Worm (Caenorhabditis elegans) whole organism, young adult: ENCODE measurements around the gene ndua-8.

Experiments used
- B0019.2 ChIP-seq: fragments of 200-800 bp; sonication (Bioruptor generic); conservative IDR thresholded peaks from 2 replicates; pipeline ENCODE4 v1.3.6; 2022; ENCODE audit warnings: missing genetic modification reagents, missing genetic modification characterization, missing compliant biosample characterization
- D2030.7 ChIP-seq: fragments of 200-800 bp; sonication (Bioruptor generic); IDR thresholded peaks from 2 replicates; pipeline ENCODE4 v1.3.6; 2022; ENCODE audit warnings: missing genetic modification reagents, missing genetic modification characterization, missing compliant biosample characterization
- F33H1.4 ChIP-seq: fragments of 200-800 bp; sonication (Bioruptor generic); IDR thresholded peaks from 2 replicates; pipeline ENCODE4 v1.3.6; 2022; ENCODE audit warnings: missing genetic modification reagents, missing genetic modification characterization, missing compliant biosample characterization
- F39B2.1 ChIP-seq: fragments of 200-800 bp; sonication (Bioruptor generic); IDR thresholded peaks from 2 replicates; pipeline ENCODE4 v1.3.6; 2022; ENCODE audit warnings: missing genetic modification reagents, missing genetic modification characterization, missing compliant biosample characterization
- K11D2.4 ChIP-seq: fragments of 200-800 bp; sonication (Bioruptor generic); IDR thresholded peaks from 2 replicates; pipeline ENCODE4 v1.3.6; 2022; ENCODE audit warnings: missing genetic modification reagents, missing genetic modification characterization, missing compliant biosample characterization
- Y53F4B.3 ChIP-seq: fragments of 200-800 bp; sonication (Bioruptor generic); IDR thresholded peaks from 2 replicates; pipeline ENCODE4 v1.3.6; 2022; ENCODE audit warnings: missing genetic modification reagents, missing genetic modification characterization, missing compliant biosample characterization
- Y53G8AR.9 ChIP-seq: fragments of 200-800 bp; sonication (Bioruptor generic); conservative IDR thresholded peaks from 2 replicates; pipeline ENCODE4 v1.3.6; 2022; ENCODE audit warnings: missing genetic modification reagents, missing genetic modification characterization, missing compliant biosample characterization
- Y56A3A.18 ChIP-seq: fragments of 200-800 bp; sonication (Bioruptor generic); IDR thresholded peaks from 2 replicates; pipeline ENCODE4 v1.3.6; 2022; ENCODE audit warnings: missing genetic modification reagents, missing genetic modification characterization, missing compliant biosample characterization
- Y95B8A.8 ChIP-seq: fragments of 200-800 bp; sonication (Bioruptor generic); IDR thresholded peaks from 2 replicates; pipeline ENCODE4 v1.3.6; 2022; ENCODE audit warnings: missing genetic modification reagents, missing genetic modification characterization, missing compliant biosample characterization
- attf-3 ChIP-seq: fragments of 200-800 bp; sonication (Bioruptor generic); conservative IDR thresholded peaks from 2 replicates; pipeline ENCODE4 v1.3.6; 2022; ENCODE audit warnings: missing genetic modification reagents, missing genetic modification characterization, missing compliant biosample characterization
- attf-6 ChIP-seq: fragments of 200-800 bp; sonication (Bioruptor generic); IDR thresholded peaks from 2 replicates; pipeline ENCODE4 v1.3.6; 2022; ENCODE audit warnings: missing genetic modification reagents, missing genetic modification characterization, missing compliant biosample characterization
- bed-1 ChIP-seq: fragments of 200-800 bp; sonication (Bioruptor generic); IDR thresholded peaks from 2 replicates; pipeline ENCODE4 v1.3.6; 2022; ENCODE audit warnings: missing genetic modification reagents, missing genetic modification characterization, missing compliant biosample characterization
- cebp-2 ChIP-seq: fragments of 200-800 bp; sonication (Bioruptor generic); IDR thresholded peaks from 2 replicates; pipeline ENCODE4 v1.3.6; 2022; ENCODE audit warnings: missing genetic modification characterization, missing compliant biosample characterization
- ceh-100 ChIP-seq: fragments of 200-800 bp; sonication (Bioruptor generic); IDR thresholded peaks from 2 replicates; pipeline ENCODE4 v1.3.6; 2022; ENCODE audit warnings: missing genetic modification reagents, missing genetic modification characterization, missing compliant biosample characterization
- ceh-40 ChIP-seq: fragments of 200-800 bp; sonication (Bioruptor generic); IDR thresholded peaks from 2 replicates; pipeline ENCODE4 v1.3.6; 2022; ENCODE audit warnings: missing genetic modification characterization, missing compliant biosample characterization
- ceh-58 ChIP-seq: fragments of 200-800 bp; sonication (Bioruptor generic); IDR thresholded peaks from 2 replicates; pipeline ENCODE4 v1.3.6; 2022; ENCODE audit warnings: missing genetic modification characterization, missing compliant biosample characterization
- ceh-91 ChIP-seq: fragments of 200-800 bp; sonication (Bioruptor generic); IDR thresholded peaks from 2 replicates; pipeline ENCODE4 v1.3.6; 2022; ENCODE audit warnings: missing genetic modification reagents, missing genetic modification characterization, missing compliant biosample characterization
- egl-18 ChIP-seq: fragments of 200-800 bp; sonication (Bioruptor generic); IDR thresholded peaks from 2 replicates; pipeline ENCODE4 v1.3.6; 2022; ENCODE audit warnings: missing genetic modification reagents, missing genetic modification characterization, missing compliant biosample characterization
- egrh-3 ChIP-seq: fragments of 200-800 bp; sonication (Bioruptor generic); IDR thresholded peaks from 2 replicates; pipeline ENCODE4 v1.3.6; 2022; ENCODE audit warnings: missing genetic modification reagents, missing genetic modification characterization, missing compliant biosample characterization
- hmg-1.2 ChIP-seq: fragments of 200-800 bp; sonication (Bioruptor generic); IDR thresholded peaks from 2 replicates; pipeline ENCODE4 v1.3.6; 2022; ENCODE audit warnings: missing genetic modification reagents, missing genetic modification characterization, missing compliant biosample characterization
- hmg-20 ChIP-seq: fragments of 200-800 bp; sonication (Bioruptor generic); IDR thresholded peaks from 2 replicates; pipeline ENCODE4 v1.3.6; 2022; ENCODE audit warnings: missing genetic modification reagents, missing genetic modification characterization, missing compliant biosample characterization
- hsf-1 ChIP-seq: fragments of 200-800 bp; sonication (Bioruptor generic); IDR thresholded peaks from 2 replicates; pipeline ENCODE4 v1.3.6; 2022; ENCODE audit warnings: missing genetic modification reagents, missing genetic modification characterization, missing compliant biosample characterization
- lag-1 ChIP-seq: fragments of 200-800 bp; sonication (Bioruptor generic); IDR thresholded peaks from 2 replicates; pipeline ENCODE4 v1.3.6; 2022; ENCODE audit warnings: missing genetic modification reagents, missing genetic modification characterization, missing compliant biosample characterization
- let-526 ChIP-seq: fragments of 200-800 bp; sonication (Bioruptor generic); IDR thresholded peaks from 2 replicates; pipeline ENCODE4 v1.3.6; 2022; ENCODE audit warnings: missing genetic modification reagents, missing genetic modification characterization, missing compliant biosample characterization
- lin-26 ChIP-seq: fragments of 200-800 bp; sonication (Bioruptor generic); IDR thresholded peaks from 2 replicates; pipeline ENCODE4 v1.3.6; 2022; ENCODE audit warnings: missing genetic modification reagents, missing genetic modification characterization, missing compliant biosample characterization
- madf-3 ChIP-seq: fragments of 200-800 bp; sonication (Bioruptor generic); IDR thresholded peaks from 2 replicates; pipeline ENCODE4 v1.3.6; 2022; ENCODE audit warnings: missing genetic modification reagents, missing genetic modification characterization, missing compliant biosample characterization
- madf-6 ChIP-seq: fragments of 200-800 bp; sonication (Bioruptor generic); IDR thresholded peaks from 2 replicates; pipeline ENCODE4 v1.3.6; 2022; ENCODE audit warnings: missing genetic modification reagents, missing genetic modification characterization, missing compliant biosample characterization
- madf-8 ChIP-seq: fragments of 200-800 bp; sonication (Bioruptor generic); conservative IDR thresholded peaks from 2 replicates; pipeline ENCODE4 v1.3.6; 2022; ENCODE audit warnings: missing genetic modification reagents, missing genetic modification characterization, missing compliant biosample characterization
- nfya-2 ChIP-seq: fragments of 200-800 bp; sonication (Bioruptor generic); IDR thresholded peaks from 2 replicates; pipeline ENCODE4 v1.3.6; 2022; ENCODE audit warnings: missing genetic modification reagents, missing genetic modification characterization, missing compliant biosample characterization
- nhr-120 ChIP-seq: fragments of 200-800 bp; sonication (Bioruptor generic); IDR thresholded peaks from 2 replicates; pipeline ENCODE4 v1.3.6; 2022; ENCODE audit warnings: missing genetic modification characterization, missing compliant biosample characterization
- rcor-1 ChIP-seq: fragments of 200-800 bp; sonication (Bioruptor generic); IDR thresholded peaks from 2 replicates; pipeline ENCODE4 v1.3.6; 2022; ENCODE audit warnings: missing genetic modification reagents, missing genetic modification characterization, missing compliant biosample characterization
- ztf-25 ChIP-seq: fragments of 200-800 bp; sonication (Bioruptor generic); IDR thresholded peaks from 2 replicates; pipeline ENCODE4 v1.3.6; 2022; ENCODE audit warnings: missing genetic modification reagents, missing genetic modification characterization, missing compliant biosample characterization
- ztf-6 ChIP-seq: fragments of 200-800 bp; sonication (Bioruptor generic); IDR thresholded peaks from 2 replicates; pipeline ENCODE4 v1.3.6; 2022; ENCODE audit warnings: missing genetic modification reagents, missing genetic modification characterization, missing compliant biosample characterization

The ndua-8 gene

DNA sequence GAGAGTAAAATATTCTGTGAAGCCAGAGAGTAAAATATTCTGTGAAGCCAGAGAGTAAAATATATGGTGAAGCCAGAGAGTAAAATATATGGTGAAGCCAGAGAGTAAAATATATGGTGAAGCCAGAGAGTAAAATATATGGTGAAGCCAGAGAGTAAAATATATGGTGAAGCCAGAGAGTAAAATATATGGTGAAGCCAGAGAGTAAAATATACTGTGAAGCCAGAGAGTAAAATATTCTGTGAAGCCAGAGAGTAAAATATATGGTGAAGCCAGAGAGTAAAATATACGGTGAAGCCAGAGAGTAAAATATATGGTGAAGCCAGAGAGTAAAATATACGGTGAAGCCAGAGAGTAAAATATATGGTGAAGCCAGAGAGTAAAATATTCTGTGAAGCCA lies 29.6 kb upstream of the ndua-8 start:
- TF ChIP-seq ceh-100 (GFP tag; lab: Robert Waterston, UW) = peak; percentile 45; the same call in 1 of the 2 replicates
- peak; percentile 96 for TF ChIP-seq bed-1 (GFP tag; lab: Robert Waterston, UW)
- TF ChIP-seq madf-6 (GFP tag; lab: Robert Waterston, UW) = peak; percentile 46; the same call in 1 of the 2 replicates
- TF ChIP-seq ztf-6 (GFP tag; lab: Robert Waterston, UW) = peak; percentile 85; the same call in 1 of the 2 replicates
- peak; percentile 79; the same call in 1 of the 2 replicates for TF ChIP-seq ztf-25 (GFP tag; lab: Robert Waterston, UW)
- TF ChIP-seq egrh-3 (GFP tag; lab: Robert Waterston, UW) = peak; percentile 100
- peak; percentile 16; the same call in 1 of the 2 replicates for TF ChIP-seq F33H1.4 (GFP tag; lab: Robert Waterston, UW)
- peak; percentile 32; the same call in 1 of the 2 replicates for TF ChIP-seq hmg-1.2 (GFP tag; lab: Robert Waterston, UW)
- TF ChIP-seq Y56A3A.18 (GFP tag; lab: Robert Waterston, UW) = peak; percentile 76; the same call in 1 of the 2 replicates
- TF ChIP-seq madf-3 = peak; percentile 96
- TF ChIP-seq lag-1 (GFP tag; lab: Robert Waterston, UW) = 0 out of 2 replicates have a peak, but pooled peaks have one; percentile 7
- TF ChIP-seq cebp-2 (GFP tag; lab: Robert Waterston, UW) = peak; percentile 94; the same call in 1 of the 2 replicates
- peak; percentile 65; the same call in 1 of the 2 replicates for TF ChIP-seq ceh-91 (GFP tag; lab: Robert Waterston, UW)
- TF ChIP-seq hmg-20 (GFP tag; lab: Robert Waterston, UW) = peak; percentile 79
- TF ChIP-seq egl-18 = peak; percentile 71; the same call in 1 of the 2 replicates
- TF ChIP-seq Y53F4B.3 = peak; percentile 99
- TF ChIP-seq let-526 (GFP tag; lab: Robert Waterston, UW) = peak; percentile 93
- TF ChIP-seq lin-26 = peak; percentile 77
- TF ChIP-seq ceh-40 (GFP tag; lab: Robert Waterston, UW) = peak; percentile 87
- TF ChIP-seq nfya-2 (GFP tag; lab: Robert Waterston, UW) = peak; percentile 90
- peak; percentile 80 for TF ChIP-seq hsf-1 (GFP tag; lab: Robert Waterston, UW)
- TF ChIP-seq D2030.7 (GFP tag; lab: Robert Waterston, UW) = 0 out of 2 replicates have a peak, but pooled peaks have one; percentile 25
- peak; percentile 77 for TF ChIP-seq attf-6 (GFP tag; lab: Robert Waterston, UW)
- 0 out of 2 replicates have a peak, but pooled peaks have one; percentile 70 for TF ChIP-seq nhr-120
- peak; percentile 39; the same call in 1 of the 2 replicates for TF ChIP-seq K11D2.4 (GFP tag; lab: Robert Waterston, UW)
- peak; percentile 87 for TF ChIP-seq Y53G8AR.9 (GFP tag; lab: Robert Waterston, UW)
- TF ChIP-seq attf-3 (GFP tag; lab: Robert Waterston, UW) = peak; percentile 67; the same call in 1 of the 2 replicates
- TF ChIP-seq rcor-1 (GFP tag; lab: Robert Waterston, UW) = peak; percentile 51
- TF ChIP-seq madf-8 (GFP tag; lab: Robert Waterston, UW) = peak; percentile 52; the same call in 1 of the 2 replicates
- peak; percentile 61; the same call in 1 of the 2 replicates for TF ChIP-seq Y95B8A.8
- TF ChIP-seq B0019.2 (GFP tag; lab: Robert Waterston, UW) = 0 out of 2 replicates have a peak, but pooled peaks have one; percentile 37
- peak; percentile 86 for TF ChIP-seq F39B2.1
- TF ChIP-seq ceh-58 = peak; percentile 99
- TF ChIP-seq, all 124 proteins: peak for 33; not testable (repeated sequence) for 91

DNA sequence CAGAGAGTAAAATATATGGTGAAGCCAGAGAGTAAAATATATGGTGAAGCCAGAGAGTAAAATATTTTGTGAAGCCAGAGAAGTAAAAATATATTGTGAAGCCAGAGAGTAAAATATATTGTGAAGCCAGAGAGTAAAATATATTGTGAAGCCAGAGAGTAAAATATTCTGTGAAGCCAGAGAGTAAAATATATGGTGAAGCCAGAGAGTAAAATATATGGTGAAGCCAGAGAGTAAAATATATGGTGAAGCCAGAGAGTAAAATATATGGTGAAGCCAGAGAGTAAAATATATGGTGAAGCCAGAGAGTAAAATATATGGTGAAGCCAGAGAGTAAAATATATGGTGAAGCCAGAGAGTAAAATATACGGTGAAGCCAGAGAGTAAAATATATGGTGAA lies 28.8 kb upstream of the ndua-8 start:
- TF ChIP-seq egrh-3 (GFP tag; lab: Robert Waterston, UW) (peak; percentile 91), Y53F4B.3 (peak; percentile 75; the same call in 1 of the 2 replicates)

DNA sequence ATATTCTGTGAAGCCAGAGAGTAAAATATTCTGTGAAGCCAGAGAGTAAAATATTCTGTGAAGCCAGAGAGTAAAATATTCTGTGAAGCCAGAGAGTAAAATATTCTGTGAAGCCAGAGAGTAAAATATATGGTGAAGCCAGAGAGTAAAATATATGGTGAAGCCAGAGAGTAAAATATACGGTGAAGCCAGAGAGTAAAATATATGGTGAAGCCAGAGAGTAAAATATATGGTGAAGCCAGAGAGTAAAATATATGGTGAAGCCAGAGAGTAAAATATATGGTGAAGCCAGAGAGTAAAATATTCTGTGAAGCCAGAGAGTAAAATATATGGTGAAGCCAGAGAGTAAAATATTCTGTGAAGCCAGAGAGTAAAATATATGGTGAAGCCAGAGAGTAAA lies 28.2 kb upstream of the ndua-8 start:
- peak; percentile 99 for TF ChIP-seq egrh-3 (GFP tag; lab: Robert Waterston, UW)
- TF ChIP-seq Y53F4B.3 = peak; percentile 85; the same call in 1 of the 2 replicates
